Fruit fly (Drosophila melanogaster) whole organism, pupa: ENCODE data around the gene Atg12.
A peak's percentile ranks its signal among the peaks of the same experiment; 100 is the strongest.

Experiments used
- CG13204 ChIP-seq: fragments of 200-800 bp; sonication (Bioruptor generic); optimal IDR thresholded peaks from 2 replicates; lab custom pipeline; 2018; ENCODE audit warnings: missing biosample characterization, mild to moderate bottlenecking, missing genetic modification characterization, moderate library complexity
- CG17806 ChIP-seq: fragments of 200-800 bp; sonication (Bioruptor generic); optimal IDR thresholded peaks from 2 replicates; lab custom pipeline; 2018; ENCODE audit warnings: missing biosample characterization, mild to moderate bottlenecking, missing genetic modification characterization, moderate library complexity
- CG32121 ChIP-seq: fragments of 200-800 bp; sonication (Bioruptor generic); IDR thresholded peaks from 2 replicates; pipeline ENCODE4 v1.3.6; 2022; ENCODE audit warnings: missing biosample characterization, missing genetic modification characterization
- CG4496 ChIP-seq: fragments of 200-800 bp; sonication (Bioruptor generic); IDR thresholded peaks from 3 replicates; pipeline ENCODE4 v1.3.6; 2022; ENCODE audit warnings: missing biosample characterization, missing genetic modification characterization
- CG8301 ChIP-seq: fragments of 200-800 bp; sonication (Bioruptor generic); optimal IDR thresholded peaks from 2 replicates; lab custom pipeline; 2018; ENCODE audit warnings: missing biosample characterization, mild to moderate bottlenecking, missing genetic modification characterization
- CG9948 ChIP-seq: fragments of 200-800 bp; sonication (Bioruptor generic); optimal IDR thresholded peaks from 2 replicates; lab custom pipeline; 2018; ENCODE audit warnings: missing biosample characterization, mild to moderate bottlenecking, missing genetic modification characterization, moderate library complexity
- D1 ChIP-seq: fragments of 200-800 bp; sonication (Bioruptor generic); optimal IDR thresholded peaks from 2 replicates; lab custom pipeline; 2018; ENCODE audit warnings: missing biosample characterization, mild to moderate bottlenecking, missing genetic modification characterization, moderate library complexity
- EcR ChIP-seq: fragments of 200-800 bp; sonication (Bioruptor generic); optimal IDR thresholded peaks from 3 replicates; lab custom pipeline; 2019; ENCODE audit warnings: missing biosample characterization, missing genetic modification characterization, mild to moderate bottlenecking, moderate library complexity, missing genetic modification reagents
- Ets98B ChIP-seq: fragments of 200-800 bp; sonication (Bioruptor generic); IDR thresholded peaks from 2 replicates; pipeline ENCODE4 v1.3.6; 2022; ENCODE audit warnings: missing biosample characterization, missing genetic modification characterization
- Snoo ChIP-seq: fragments of 200-800 bp; sonication (Bioruptor generic); optimal IDR thresholded peaks from 3 replicates; lab custom pipeline; 2017; ENCODE audit warnings: missing biosample characterization, mild to moderate bottlenecking, missing genetic modification characterization, inconsistent platforms
- gl ChIP-seq: fragments of 200-800 bp; sonication (Bioruptor generic); optimal IDR thresholded peaks from 2 replicates; lab custom pipeline; 2018; ENCODE audit warnings: missing biosample characterization, mild to moderate bottlenecking, missing genetic modification characterization
- rn ChIP-seq: fragments of 200-800 bp; sonication (Bioruptor generic); IDR thresholded peaks from 2 replicates; pipeline ENCODE4 v1.3.6; 2022; ENCODE audit warnings: missing biosample characterization, missing genetic modification characterization

DNA sequence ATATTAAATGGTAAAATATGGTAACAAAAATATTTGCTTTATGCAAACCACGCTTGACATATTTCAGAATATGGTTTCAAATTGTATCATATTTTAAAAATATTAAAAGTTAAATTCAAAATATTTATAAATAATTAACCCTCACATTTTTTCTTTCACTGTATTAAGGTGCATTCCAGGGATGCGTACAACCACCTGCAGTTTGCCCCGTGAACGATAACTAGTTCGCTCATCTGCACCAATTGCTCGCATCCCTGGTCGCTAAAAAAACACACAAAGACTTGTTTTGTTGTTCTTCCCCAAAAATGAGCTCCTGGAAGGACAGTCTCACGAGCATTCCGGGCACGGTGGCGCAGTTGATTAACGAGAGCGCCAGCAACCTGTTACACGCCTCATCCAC, 4.8 kb upstream of the Atg12 start, which contains the start of gene DEF8:
- TF ChIP-seq D1 (tag; lab: Kevin White, UChicago), result peak; percentile 94
- peak; percentile 89 for TF ChIP-seq CG4496 (GFP tag; lab: Robert Waterston, UW)
- TF ChIP-seq Snoo, result peak; percentile 76
- TF ChIP-seq Ets98B (GFP tag; lab: Robert Waterston, UW), result peak; percentile 87
- TF ChIP-seq CG8301 (tag; lab: Kevin White, UChicago), result peak; percentile 84
- TF ChIP-seq CG32121, result peak; percentile 92
- TF ChIP-seq EcR (GFP tag; lab: Kevin White, UChicago), result peak; percentile 19
- TF ChIP-seq gl (tag; lab: Kevin White, UChicago), result peak; percentile 37
- TF ChIP-seq CG9948 (tag; lab: Kevin White, UChicago), result peak; percentile 87
- TF ChIP-seq CG13204 (GFP tag; lab: Kevin White, UChicago), result no peak
- peak; percentile 85 for TF ChIP-seq CG17806 (tag; lab: Kevin White, UChicago)
- peak; percentile 68 for TF ChIP-seq rn (GFP tag; lab: Robert Waterston, UW)
